Worm (Caenorhabditis elegans) whole organism, early embryonic: ENCODE results near the gene cdk-11.2.

Experiments
- B0310.2 ChIP-seq: sonication (generic microtip); optimal IDR thresholded peaks from 2 replicates; lab custom pipeline; 2016; ENCODE audit warnings: mild to moderate bottlenecking, missing genetic modification characterization, missing compliant biosample characterization
- F13C5.2 ChIP-seq: sonication (generic microtip); optimal IDR thresholded peaks from 2 replicates; lab custom pipeline; 2017; ENCODE audit warnings: mild to moderate bottlenecking, missing genetic modification characterization, inconsistent platforms, missing compliant biosample characterization
- aly-1 ChIP-seq: sonication (generic microtip); optimal IDR thresholded peaks from 2 replicates; lab custom pipeline; 2016; ENCODE audit warnings: missing genetic modification characterization, missing compliant biosample characterization
- ama-1 ChIP-seq: fragments of 150-350 bp; optimal IDR thresholded peaks from 2 replicates; lab custom pipeline; 2014
- ceh-13 ChIP-seq: fragments of 200-800 bp; sonication (Bioruptor generic); optimal IDR thresholded peaks from 2 replicates; lab custom pipeline; 2018; ENCODE audit warnings: mild to moderate bottlenecking, missing genetic modification characterization, missing compliant biosample characterization
- ceh-36 ChIP-seq: sonication (generic microtip); optimal IDR thresholded peaks from 2 replicates; lab custom pipeline; 2016; ENCODE audit warnings: missing genetic modification characterization, inconsistent platforms, missing compliant biosample characterization
- ets-7 ChIP-seq: sonication (generic microtip); optimal IDR thresholded peaks from 2 replicates; lab custom pipeline; 2016; ENCODE audit warnings: missing genotype, missing genetic modification characterization, missing compliant biosample characterization
- flt-1 ChIP-seq: fragments of 200-800 bp; sonication (Bioruptor generic); IDR thresholded peaks from 2 replicates; pipeline ENCODE4 v1.3.6; 2022; ENCODE audit warnings: missing genetic modification characterization, missing compliant biosample characterization
- hmbx-1 ChIP-seq: sonication (generic microtip); optimal IDR thresholded peaks from 2 replicates; lab custom pipeline; 2016; ENCODE audit warnings: mild to moderate bottlenecking, missing genetic modification characterization, missing compliant biosample characterization
- hmg-4 ChIP-seq: fragments of 200-800 bp; sonication (Bioruptor generic); optimal IDR thresholded peaks from 2 replicates; lab custom pipeline; 2018; ENCODE audit warnings: mild to moderate bottlenecking, missing genetic modification characterization, missing compliant biosample characterization
- hnd-1 ChIP-seq: sonication (generic microtip); optimal IDR thresholded peaks from 2 replicates; lab custom pipeline; 2016; ENCODE audit warnings: missing genetic modification characterization, missing compliant biosample characterization
- pes-1 ChIP-seq: fragments of 200-800 bp; sonication (Bioruptor generic); IDR thresholded peaks from 2 replicates; pipeline ENCODE4 v1.3.6; 2022; ENCODE audit warnings: missing genetic modification reagents, missing genetic modification characterization, missing compliant biosample characterization
- scrt-1 ChIP-seq: fragments of 200-800 bp; sonication (Bioruptor generic); IDR thresholded peaks from 2 replicates; pipeline ENCODE4 v1.3.6; 2022; ENCODE audit warnings: missing genetic modification characterization, missing compliant biosample characterization
- sea-1 ChIP-seq: fragments of 200-800 bp; sonication (Bioruptor generic); conservative IDR thresholded peaks from 2 replicates; pipeline ENCODE4 v1.3.6; 2022; ENCODE audit warnings: missing genetic modification characterization, missing compliant biosample characterization
- tbx-11 ChIP-seq: fragments of 200-800 bp; sonication (Bioruptor generic); IDR thresholded peaks from 2 replicates; pipeline ENCODE4 v1.3.6; 2022; ENCODE audit warnings: missing genetic modification characterization, missing compliant biosample characterization
- tbx-37 ChIP-seq: fragments of 200-800 bp; sonication (Bioruptor generic); conservative IDR thresholded peaks from 2 replicates; pipeline ENCODE4 v1.3.6; 2022; ENCODE audit warnings: missing genetic modification reagents, missing genetic modification characterization, missing compliant biosample characterization
- tra-4 ChIP-seq: sonication (generic microtip); optimal IDR thresholded peaks from 2 replicates; lab custom pipeline; 2017; ENCODE audit warnings: missing genetic modification characterization, missing compliant biosample characterization

The cdk-11.2 gene

DNA sequence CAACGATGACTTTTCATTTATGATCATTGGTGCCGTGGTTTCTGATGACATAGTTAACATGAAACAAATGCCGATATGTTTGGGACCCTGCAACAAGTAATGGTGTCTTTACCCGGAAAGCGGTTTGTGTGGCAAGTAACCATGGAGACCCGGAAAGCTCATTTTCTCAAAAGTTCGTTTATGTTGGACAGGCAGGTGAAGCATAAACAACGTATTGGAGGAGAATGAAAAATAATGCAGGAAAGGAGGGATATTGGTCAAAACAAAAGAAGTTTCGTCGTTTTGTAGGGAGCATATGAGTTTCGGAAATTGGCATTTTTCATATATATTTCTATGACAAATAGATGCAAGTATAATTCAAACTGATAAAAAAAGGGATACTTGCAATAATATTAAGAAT is 33.2 kb downstream of the cdk-11.2 start, which contains the start of gene dyf-6:
Gene dyf-6, minus strand, starts transcription at position 101 of the 400 bp plus-strand sequence.
- TF ChIP-seq tbx-11 (GFP tag; lab: Robert Waterston, UW), result no peak
- TF ChIP-seq ceh-13 (GFP tag; lab: Kevin White, UChicago), result no peak
- no peak for TF ChIP-seq B0310.2 (tag; lab: Kevin White, UChicago)
- no peak for TF ChIP-seq hmbx-1 (tag; lab: Kevin White, UChicago)

DNA sequence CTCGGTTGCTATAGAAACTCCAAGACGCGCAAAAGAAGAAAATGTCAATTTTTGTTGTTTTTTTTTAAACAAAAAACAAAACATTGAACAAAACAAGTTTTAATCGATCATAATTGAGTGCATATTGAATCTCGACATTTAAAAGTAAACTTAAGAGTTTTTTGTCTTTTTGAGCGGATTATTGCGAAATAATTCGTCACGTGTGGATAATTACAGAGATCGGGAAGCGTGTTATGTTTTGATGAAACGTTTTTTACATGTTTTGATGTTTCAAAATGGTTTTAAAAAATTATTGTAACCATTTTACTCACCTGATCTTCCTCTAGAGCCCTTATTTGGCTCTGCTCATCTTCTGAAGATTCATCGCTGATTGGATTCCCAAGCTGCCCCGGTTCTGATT is 33.6 kb downstream of the cdk-11.2 start:
- TF ChIP-seq scrt-1, result no peak
- no peak for TF ChIP-seq hmg-4
- no peak for TF ChIP-seq tbx-11 (GFP tag; lab: Robert Waterston, UW)
- no peak for TF ChIP-seq flt-1 (GFP tag; lab: Robert Waterston, UW)
- no peak for TF ChIP-seq aly-1 (tag; lab: Kevin White, UChicago)
- TF ChIP-seq sea-1 (GFP tag; lab: Robert Waterston, UW), result no peak
- TF ChIP-seq tbx-37 (GFP tag; lab: Robert Waterston, UW), result no peak
- TF ChIP-seq hnd-1 (tag; lab: Kevin White, UChicago), result no peak
- no peak for TF ChIP-seq B0310.2 (tag; lab: Kevin White, UChicago)

DNA sequence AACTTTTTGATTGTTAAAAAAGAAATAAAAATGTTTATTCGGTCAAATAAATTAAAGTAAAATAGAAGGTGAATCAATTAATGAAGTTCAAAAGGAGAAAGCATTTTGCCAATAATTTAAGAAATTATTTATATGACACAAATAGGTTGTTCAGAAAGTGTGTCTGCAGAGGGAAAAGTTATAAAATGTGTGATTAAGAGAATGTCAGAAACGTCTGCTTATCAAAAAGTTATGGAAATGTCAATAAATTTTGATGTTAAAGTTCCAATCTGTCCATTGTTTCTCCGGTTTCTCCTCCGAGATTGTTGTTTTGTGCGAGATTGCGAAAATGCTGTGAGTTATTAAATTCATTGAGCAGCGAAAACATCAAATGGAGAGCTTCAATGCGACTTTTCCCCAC is 39.9 kb downstream of the cdk-11.2 start, which contains the start of gene rme-4:
Gene rme-4, minus strand, starts transcription at position 168 of the 400 bp plus-strand sequence.
- TF ChIP-seq ceh-36 (tag; lab: Kevin White, UChicago), result no peak
- TF ChIP-seq hmbx-1 (tag; lab: Kevin White, UChicago), result no peak
- TF ChIP-seq sea-1 (GFP tag; lab: Robert Waterston, UW), result no peak
- TF ChIP-seq hnd-1 (tag; lab: Kevin White, UChicago), result no peak
- no peak for TF ChIP-seq ets-7 (tag; lab: Kevin White, UChicago)
- no peak for TF ChIP-seq B0310.2 (tag; lab: Kevin White, UChicago)
- no peak for TF ChIP-seq tbx-11 (GFP tag; lab: Robert Waterston, UW)
- no peak for TF ChIP-seq ceh-13 (GFP tag; lab: Kevin White, UChicago)
- no peak for TF ChIP-seq hmg-4
- TF ChIP-seq aly-1 (tag; lab: Kevin White, UChicago), result no peak
- no peak for TF ChIP-seq F13C5.2 (tag; lab: Kevin White, UChicago)
- no peak for TF ChIP-seq ama-1 (lab: Kevin White, UChicago)
- no peak for TF ChIP-seq tra-4

DNA sequence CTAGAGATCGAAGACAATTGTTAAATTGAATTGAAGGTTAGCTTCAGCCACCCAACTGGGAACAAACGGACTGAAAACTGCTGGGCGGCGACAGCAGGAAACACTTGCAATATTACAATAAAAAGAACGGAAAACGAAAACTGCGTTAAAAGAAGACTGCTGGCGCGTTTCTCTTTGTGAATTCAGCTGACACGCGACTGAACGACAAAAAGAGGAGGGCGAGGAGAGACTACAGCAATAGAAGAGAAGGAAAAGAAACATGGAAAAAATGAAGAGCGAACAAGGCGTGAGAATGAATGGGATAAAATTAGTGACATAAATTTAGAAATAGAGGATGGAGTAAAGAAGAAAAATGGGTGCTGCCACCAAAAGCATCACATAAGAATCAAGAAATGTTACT is 41.9 kb downstream of the cdk-11.2 start:
- TF ChIP-seq flt-1 (GFP tag; lab: Robert Waterston, UW) (0 out of 2 replicates have a peak, but pooled peaks have one; percentile 26), ceh-13 (GFP tag; lab: Kevin White, UChicago) (no peak), aly-1 (tag; lab: Kevin White, UChicago) (no peak), ama-1 (lab: Kevin White, UChicago) (no peak)

DNA sequence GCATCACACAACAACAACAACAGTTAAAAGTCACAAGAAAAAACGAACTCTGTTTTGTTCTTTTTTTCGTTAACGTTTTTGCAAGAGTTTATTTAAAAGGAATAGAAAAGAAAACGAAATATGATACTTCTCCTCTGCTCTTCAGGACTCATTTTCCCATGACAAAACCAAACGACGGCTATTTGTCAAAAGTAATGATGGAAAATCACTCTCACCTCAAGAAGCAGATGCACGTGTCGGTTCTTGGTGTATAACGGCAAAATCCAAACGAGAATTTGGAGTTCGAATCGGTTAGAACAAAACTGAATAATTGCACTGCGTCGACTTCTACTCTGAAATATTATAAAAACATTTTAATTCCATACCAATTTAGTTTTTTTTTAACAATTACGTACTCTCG is 42.6 kb downstream of the cdk-11.2 start:
- TF ChIP-seq hmg-4 (no peak), ceh-36 (tag; lab: Kevin White, UChicago) (no peak), pes-1 (no peak), scrt-1 (no peak), F13C5.2 (tag; lab: Kevin White, UChicago) (no peak), ceh-13 (GFP tag; lab: Kevin White, UChicago) (no peak), sea-1 (GFP tag; lab: Robert Waterston, UW) (no peak), B0310.2 (tag; lab: Kevin White, UChicago) (no peak), hmbx-1 (tag; lab: Kevin White, UChicago) (no peak), ama-1 (lab: Kevin White, UChicago) (no peak), tbx-11 (GFP tag; lab: Robert Waterston, UW) (no peak), ets-7 (tag; lab: Kevin White, UChicago) (no peak), tra-4 (no peak), aly-1 (tag; lab: Kevin White, UChicago) (no peak), flt-1 (GFP tag; lab: Robert Waterston, UW) (no peak), tbx-37 (GFP tag; lab: Robert Waterston, UW) (no peak), hnd-1 (tag; lab: Kevin White, UChicago) (no peak)

DNA sequence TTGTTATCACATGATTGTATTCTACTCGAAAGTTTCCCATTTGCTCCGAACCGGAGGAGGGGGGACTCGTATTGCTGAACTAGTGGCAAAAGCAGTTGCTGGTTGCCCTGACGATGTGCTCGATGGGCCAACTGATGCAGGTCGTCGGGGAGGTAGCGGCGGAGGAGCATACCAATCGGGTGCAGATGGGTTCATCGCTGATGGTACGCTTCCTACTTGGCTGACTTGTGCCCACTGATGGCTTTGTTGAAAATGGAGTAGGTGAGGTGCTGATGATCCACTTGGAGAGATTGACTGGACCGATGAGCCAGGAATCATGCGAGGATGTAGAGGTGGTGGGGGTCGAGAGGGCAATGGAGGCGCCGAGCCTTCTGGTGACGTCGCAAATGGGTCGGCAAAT is 46.0 kb downstream of the cdk-11.2 start:
- TF ChIP-seq hmg-4, result peak; percentile 16
- TF ChIP-seq hmbx-1 (tag; lab: Kevin White, UChicago), result no peak
- peak; percentile 4 for TF ChIP-seq aly-1 (tag; lab: Kevin White, UChicago)
- TF ChIP-seq ceh-36 (tag; lab: Kevin White, UChicago), result no peak

DNA sequence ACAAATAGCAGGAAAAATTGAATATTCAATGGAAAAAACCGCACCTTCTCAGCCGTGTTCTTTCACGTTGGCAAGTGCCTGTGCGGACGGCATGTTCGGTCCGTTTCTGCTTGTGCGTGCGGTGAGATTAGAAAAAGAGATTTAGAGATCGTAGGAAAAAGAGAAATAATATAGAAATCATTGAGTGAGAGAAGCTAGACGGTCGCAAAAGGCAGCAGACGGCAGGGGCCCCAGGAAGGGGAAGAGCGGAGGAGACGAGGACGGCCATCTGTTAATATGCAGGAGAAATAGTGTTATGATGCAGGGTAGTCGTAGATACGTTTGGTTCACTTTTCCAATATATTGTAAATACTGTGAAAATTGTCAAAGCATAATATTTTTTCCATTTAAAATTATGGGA is 47.0 kb downstream of the cdk-11.2 start, which contains the start of gene Y49A10A.2:
Gene Y49A10A.2, minus strand, starts transcription at position 109 of the 400 bp plus-strand sequence.
- TF ChIP-seq ceh-13 (GFP tag; lab: Kevin White, UChicago), result no peak
- peak; percentile 61; the same call in 1 of the 2 replicates for TF ChIP-seq sea-1 (GFP tag; lab: Robert Waterston, UW)
- TF ChIP-seq ets-7 (tag; lab: Kevin White, UChicago), result no peak
- TF ChIP-seq tra-4, result no peak
- peak; percentile 73 for TF ChIP-seq hmg-4
- TF ChIP-seq scrt-1, result no peak
- no peak for TF ChIP-seq pes-1
- no peak for TF ChIP-seq tbx-11 (GFP tag; lab: Robert Waterston, UW)
- TF ChIP-seq aly-1 (tag; lab: Kevin White, UChicago), result no peak
- TF ChIP-seq hmbx-1 (tag; lab: Kevin White, UChicago), result no peak
- peak; percentile 17; the same call in 1 of the 2 replicates for TF ChIP-seq flt-1 (GFP tag; lab: Robert Waterston, UW)
- peak; percentile 13 for TF ChIP-seq F13C5.2 (tag; lab: Kevin White, UChicago)
- TF ChIP-seq hnd-1 (tag; lab: Kevin White, UChicago), result no peak
- no peak for TF ChIP-seq ama-1 (lab: Kevin White, UChicago)
- TF ChIP-seq tbx-37 (GFP tag; lab: Robert Waterston, UW), result 0 out of 2 replicates have a peak, but pooled peaks have one; percentile 20
- TF ChIP-seq ceh-36 (tag; lab: Kevin White, UChicago), result no peak
- TF ChIP-seq B0310.2 (tag; lab: Kevin White, UChicago), result no peak
